Fruit fly (Drosophila melanogaster): ENCODE data around the gene CG32085.

dm6 chr3L:11602040-11602439 is 78.1 kb downstream of the CG32085 start:
- no peak for TF ChIP-seq psq (optimal IDR thresholded peaks at IDR 0.05)
- TF ChIP-seq ttk (optimal IDR thresholded peaks at IDR 0.05): no peak
- no peak for TF ChIP-seq insv (optimal IDR thresholded peaks at IDR 0.05)
- no peak for TF ChIP-seq h (optimal IDR thresholded peaks at IDR 0.05)
- TF ChIP-seq Myc (optimal IDR thresholded peaks at IDR 0.05): no peak

Measured in Kc167 (cell line).